Worm (Caenorhabditis elegans) whole organism, L4 larva: ENCODE results near the gene srg-65.

Experiments used
- nhr-28 ChIP-seq: fragments of 150-350 bp; optimal IDR thresholded peaks from 2 replicates; lab custom pipeline; 2014; ENCODE audit warnings: missing biosample characterization, missing genetic modification characterization
- unc-130 ChIP-seq: sonication (generic microtip); optimal IDR thresholded peaks from 2 replicates; lab custom pipeline; 2016; ENCODE audit warnings: missing genetic modification reagents, missing genetic modification characterization, missing compliant biosample characterization

- TF ChIP-seq nhr-28 (tag; lab: Kevin White, UChicago) = peak; percentile 66
- no peak for TF ChIP-seq unc-130 (GFP tag; lab: Kevin White, UChicago)
Observed at ce11 chrV:5490205-5490604, 5.4 kb upstream of the srg-65 start, which contains the start of gene T05C3.6.
